Fruit fly (Drosophila melanogaster) whole organism, embryonic: ENCODE data around the gene Prosbeta2R2.

Experiments
- ATbp ChIP-seq: fragments of 200-800 bp; sonication (Bioruptor generic); optimal IDR thresholded peaks from 2 replicates; lab custom pipeline; 2017; ENCODE audit warnings: missing biosample characterization, mild to moderate bottlenecking, missing genetic modification characterization, missing genetic modification reagents
- Bdp1 ChIP-seq: fragments of 200-800 bp; sonication (Bioruptor generic); optimal IDR thresholded peaks from 3 replicates; lab custom pipeline; 2016; ENCODE audit warnings: missing biosample characterization, missing genetic modification characterization
- Blimp-1 ChIP-seq: fragments of 200-800 bp; sonication (Bioruptor generic); optimal IDR thresholded peaks from 3 replicates; lab custom pipeline; 2018; ENCODE audit warnings: missing biosample characterization, missing genetic modification characterization, mild to moderate bottlenecking, moderate library complexity, missing genetic modification reagents
- Bteb2 ChIP-seq: fragments of 200-800 bp; sonication (Bioruptor generic); optimal IDR thresholded peaks from 2 replicates; lab custom pipeline; 2016; ENCODE audit warnings: missing biosample characterization, missing genetic modification characterization
- CG10462 ChIP-seq: fragments of 200-800 bp; sonication (Bioruptor generic); optimal IDR thresholded peaks from 2 replicates; lab custom pipeline; 2016; ENCODE audit warnings: missing biosample characterization, missing genetic modification characterization
- CG13287 ChIP-seq: fragments of 200-800 bp; sonication (Bioruptor generic); IDR thresholded peaks from 2 replicates; pipeline ENCODE4 v1.3.6; 2022; ENCODE audit warnings: missing biosample characterization, missing genetic modification characterization; ENCODE audit not compliant: partially characterized antibody
- CG13296 ChIP-seq: fragments of 200-800 bp; sonication (Bioruptor generic); optimal IDR thresholded peaks from 3 replicates; lab custom pipeline; 2018; ENCODE audit warnings: missing biosample characterization, mild to moderate bottlenecking, missing genetic modification characterization
- CG15073 ChIP-seq: fragments of 200-800 bp; sonication (Bioruptor generic); optimal IDR thresholded peaks from 2 replicates; lab custom pipeline; 2016; ENCODE audit warnings: missing biosample characterization, missing genetic modification characterization
- CG1647 ChIP-seq: fragments of 200-800 bp; sonication (Bioruptor generic); optimal IDR thresholded peaks from 3 replicates; lab custom pipeline; 2016; ENCODE audit warnings: missing biosample characterization, missing genetic modification characterization
- CG1832 ChIP-seq: fragments of 200-800 bp; sonication (Bioruptor generic); optimal IDR thresholded peaks from 2 replicates; lab custom pipeline; 2017; ENCODE audit warnings: missing biosample characterization, mild to moderate bottlenecking, missing genetic modification characterization, inconsistent platforms
- CG31365 ChIP-seq: fragments of 200-800 bp; sonication (Bioruptor generic); optimal IDR thresholded peaks from 2 replicates; lab custom pipeline; 2018; ENCODE audit warnings: missing biosample characterization, mild to moderate bottlenecking, missing genetic modification characterization
- CG31441 ChIP-seq: fragments of 200-800 bp; sonication (Bioruptor generic); IDR thresholded peaks from 2 replicates; pipeline ENCODE4 v1.3.6; 2022; ENCODE audit warnings: missing biosample characterization, missing genetic modification characterization
- CG32767 ChIP-seq: fragments of 200-800 bp; sonication (Bioruptor generic); IDR thresholded peaks from 2 replicates; pipeline ENCODE4 v1.3.6; 2022; ENCODE audit warnings: missing biosample characterization, missing genetic modification characterization
- CG4730 ChIP-seq: fragments of 200-800 bp; sonication (Bioruptor generic); IDR thresholded peaks from 2 replicates; pipeline ENCODE4 v1.3.6; 2022; ENCODE audit warnings: missing biosample characterization, missing genetic modification characterization
- CG5953 ChIP-seq: fragments of 200-800 bp; sonication (Bioruptor generic); IDR thresholded peaks from 2 replicates; pipeline ENCODE4 v1.3.6; 2022; ENCODE audit warnings: missing biosample characterization, missing genetic modification characterization
- CG6272 ChIP-seq: fragments of 200-800 bp; sonication (Bioruptor generic); IDR thresholded peaks from 2 replicates; pipeline ENCODE4 v1.3.6; 2022; ENCODE audit warnings: missing biosample characterization, missing genetic modification characterization
- CG6654 ChIP-seq: fragments of 200-800 bp; sonication (Bioruptor generic); optimal IDR thresholded peaks from 2 replicates; lab custom pipeline; 2017; ENCODE audit warnings: missing biosample characterization, mild to moderate bottlenecking, missing genetic modification characterization
- CG6683 ChIP-seq: fragments of 200-800 bp; sonication (Bioruptor generic); optimal IDR thresholded peaks from 2 replicates; lab custom pipeline; 2017; ENCODE audit warnings: missing biosample characterization, mild to moderate bottlenecking, missing genetic modification characterization, missing genetic modification reagents
- CG6791 ChIP-seq: fragments of 200-800 bp; sonication (Bioruptor generic); IDR thresholded peaks from 3 replicates; pipeline ENCODE4 v1.3.6; 2022; ENCODE audit warnings: missing biosample characterization, missing genetic modification characterization; ENCODE audit not compliant: partially characterized antibody
- Dbx ChIP-seq: fragments of 200-800 bp; sonication (Bioruptor generic); IDR thresholded peaks from 3 replicates; pipeline ENCODE4 v1.3.6; 2022; ENCODE audit warnings: missing biosample characterization, missing genetic modification characterization
- Doc3 ChIP-seq: fragments of 200-800 bp; sonication (Bioruptor generic); IDR thresholded peaks from 3 replicates; pipeline ENCODE4 v1.3.6; 2022; ENCODE audit warnings: missing biosample characterization, missing genetic modification characterization; ENCODE audit not compliant: partially characterized antibody
- Eip74EF ChIP-seq, 2 experiments: fragments of 200-800 bp in 1 of 2; fragments of >200 bp in 1 of 2; sonication (Bioruptor generic) in 1 of 2; optimal IDR thresholded peaks; 2 replicates each; lab custom pipeline; 2017 to 2019; ENCODE audit warnings: missing biosample characterization in 2 of 2, missing genetic modification characterization in 2 of 2, mild to moderate bottlenecking in 1 of 2, moderate library complexity in 1 of 2
- HLH4C ChIP-seq: fragments of 200-800 bp; sonication (Bioruptor generic); IDR thresholded peaks from 3 replicates; pipeline ENCODE4 v1.3.6; 2022; ENCODE audit warnings: missing biosample characterization, missing genetic modification characterization; ENCODE audit not compliant: partially characterized antibody
- Hey ChIP-seq: fragments of 200-800 bp; sonication (Bioruptor generic); optimal IDR thresholded peaks from 3 replicates; lab custom pipeline; 2018; ENCODE audit warnings: missing biosample characterization, mild to moderate bottlenecking, missing genetic modification characterization
- Hmx ChIP-seq: fragments of 200-800 bp; sonication (Bioruptor generic); optimal IDR thresholded peaks from 2 replicates; lab custom pipeline; 2016; ENCODE audit warnings: missing biosample characterization, missing genetic modification characterization
- Hr78 ChIP-seq, 2 experiments: fragments of 200-800 bp in 1 of 2; fragments of >200 bp in 1 of 2; sonication (Bioruptor generic) in 1 of 2; optimal IDR thresholded peaks; 2 replicates each; lab custom pipeline; 2017 to 2019; ENCODE audit warnings: missing biosample characterization in 2 of 2, missing genetic modification characterization in 2 of 2, mild to moderate bottlenecking in 1 of 2, moderate library complexity in 1 of 2
- Hsf ChIP-seq: fragments of 200-800 bp; sonication (Bioruptor generic); optimal IDR thresholded peaks from 3 replicates; lab custom pipeline; 2016; ENCODE audit warnings: missing biosample characterization, missing genetic modification characterization
- Kr ChIP-seq: fragments of 200-800 bp; sonication (Bioruptor generic); optimal IDR thresholded peaks from 2 replicates; lab custom pipeline; 2017; ENCODE audit warnings: missing biosample characterization, mild to moderate bottlenecking, missing genetic modification characterization
- Lhr ChIP-seq: fragments of 200-800 bp; sonication (Bioruptor generic); optimal IDR thresholded peaks from 3 replicates; lab custom pipeline; 2017; ENCODE audit warnings: mild to moderate bottlenecking, missing biosample characterization, missing genetic modification reagents, missing genetic modification characterization
- Sox100B ChIP-seq: fragments of 200-800 bp; sonication (Bioruptor generic); optimal IDR thresholded peaks from 3 replicates; lab custom pipeline; 2018; ENCODE audit warnings: missing biosample characterization, mild to moderate bottlenecking, missing genetic modification characterization
- ara ChIP-seq: fragments of 200-800 bp; sonication (Bioruptor generic); IDR thresholded peaks from 2 replicates; pipeline ENCODE4 v1.3.6; 2022; ENCODE audit warnings: missing biosample characterization, missing genetic modification characterization
- ase ChIP-seq: fragments of 200-800 bp; sonication (Bioruptor generic); IDR thresholded peaks from 3 replicates; pipeline ENCODE4 v1.3.6; 2022; ENCODE audit warnings: missing biosample characterization, missing genetic modification characterization
- az2 ChIP-seq: fragments of 200-800 bp; sonication (Bioruptor generic); optimal IDR thresholded peaks from 3 replicates; lab custom pipeline; 2016; ENCODE audit warnings: missing biosample characterization, missing genetic modification characterization
- cato ChIP-seq: fragments of 200-800 bp; sonication (Bioruptor generic); optimal IDR thresholded peaks from 2 replicates; lab custom pipeline; 2016; ENCODE audit warnings: missing biosample characterization, missing genetic modification characterization, borderline replicate concordance
- disco-r ChIP-seq: fragments of 200-800 bp; sonication (Bioruptor generic); optimal IDR thresholded peaks from 2 replicates; lab custom pipeline; 2016; ENCODE audit warnings: missing biosample characterization, missing genetic modification characterization
- en ChIP-seq: fragments of 200-800 bp; sonication (Bioruptor generic); optimal IDR thresholded peaks from 2 replicates; lab custom pipeline; 2016; ENCODE audit warnings: missing biosample characterization, missing genetic modification characterization
- fd3F ChIP-seq: fragments of 200-800 bp; sonication (Bioruptor generic); optimal IDR thresholded peaks from 2 replicates; lab custom pipeline; 2018; ENCODE audit warnings: missing biosample characterization, mild to moderate bottlenecking, missing genetic modification characterization, moderate library complexity
- gsb ChIP-seq: fragments of 200-800 bp; sonication (Bioruptor generic); IDR thresholded peaks from 2 replicates; pipeline ENCODE4 v1.3.6; 2022; ENCODE audit warnings: missing biosample characterization, missing genetic modification characterization
- gt ChIP-seq: fragments of 200-800 bp; sonication (Bioruptor generic); IDR thresholded peaks from 2 replicates; pipeline ENCODE4 v1.3.6; 2022; ENCODE audit warnings: missing biosample characterization, missing genetic modification characterization
- her ChIP-seq: fragments of 200-800 bp; sonication (Bioruptor generic); optimal IDR thresholded peaks from 2 replicates; lab custom pipeline; 2016; ENCODE audit warnings: missing biosample characterization, missing genetic modification characterization
- ken ChIP-seq: fragments of 200-800 bp; sonication (Bioruptor generic); IDR thresholded peaks from 3 replicates; pipeline ENCODE4 v1.3.6; 2022; ENCODE audit warnings: missing biosample characterization, missing genetic modification characterization
- kni ChIP-seq: fragments of 200-800 bp; sonication (Bioruptor generic); optimal IDR thresholded peaks from 3 replicates; lab custom pipeline; 2017; ENCODE audit warnings: mild to moderate bottlenecking, missing biosample characterization, missing genetic modification reagents, missing genetic modification characterization
- maf-S ChIP-seq: fragments of 200-800 bp; sonication (Bioruptor generic); optimal IDR thresholded peaks from 2 replicates; lab custom pipeline; 2016; ENCODE audit warnings: missing biosample characterization, missing genetic modification characterization
- nau ChIP-seq: fragments of 200-800 bp; sonication (Bioruptor generic); optimal IDR thresholded peaks from 3 replicates; lab custom pipeline; 2017; ENCODE audit warnings: missing biosample characterization, mild to moderate bottlenecking, missing genetic modification characterization, missing genetic modification reagents
- oc ChIP-seq: fragments of 200-800 bp; sonication (Bioruptor generic); optimal IDR thresholded peaks from 2 replicates; lab custom pipeline; 2018; ENCODE audit warnings: missing biosample characterization, mild to moderate bottlenecking, missing genetic modification characterization, moderate library complexity
- pnt ChIP-seq: fragments of 200-800 bp; sonication (Bioruptor generic); optimal IDR thresholded peaks from 3 replicates; lab custom pipeline; 2016; ENCODE audit warnings: missing biosample characterization, missing genetic modification characterization
- repo ChIP-seq: fragments of 200-800 bp; sonication (Bioruptor generic); optimal IDR thresholded peaks from 2 replicates; lab custom pipeline; 2016; ENCODE audit warnings: missing biosample characterization, missing genetic modification characterization
- slbo ChIP-seq: fragments of 200-800 bp; sonication (Bioruptor generic); IDR thresholded peaks from 2 replicates; pipeline ENCODE4 v1.3.6; 2022; ENCODE audit warnings: missing biosample characterization, missing genetic modification characterization
- sqz ChIP-seq: fragments of 200-800 bp; sonication (Bioruptor generic); optimal IDR thresholded peaks from 3 replicates; lab custom pipeline; 2018; ENCODE audit warnings: missing biosample characterization, mild to moderate bottlenecking, missing genetic modification characterization
- unc-4 ChIP-seq: fragments of 200-800 bp; sonication (Bioruptor generic); IDR thresholded peaks from 2 replicates; pipeline ENCODE4 v1.3.6; 2022; ENCODE audit warnings: missing biosample characterization, missing genetic modification characterization; ENCODE audit not compliant: partially characterized antibody

Gene Prosbeta2R2

DNA sequence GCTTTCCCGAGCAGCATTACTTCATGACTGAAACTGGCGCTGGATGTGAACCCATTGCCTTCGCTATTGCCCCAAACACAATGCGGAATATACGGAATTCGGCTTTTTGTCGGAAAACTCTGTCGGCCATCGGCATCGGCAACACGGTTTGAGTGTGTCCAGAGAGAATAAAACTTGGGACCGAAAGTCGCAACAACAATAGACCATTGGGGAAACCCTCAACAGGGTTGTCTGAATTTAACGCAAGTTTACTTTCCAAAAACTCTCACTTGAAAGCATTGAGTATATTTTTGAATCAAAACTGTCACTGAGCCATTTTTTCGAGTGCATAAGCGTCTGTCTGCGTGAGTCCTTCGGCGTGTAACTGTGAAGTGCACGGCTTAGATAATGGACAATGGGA lies 21.0 kb downstream of the Prosbeta2R2 start (continued):
- 0 out of 3 replicates have a peak, but pooled peaks have one; percentile 21 for TF ChIP-seq HLH4C
- no peak for TF ChIP-seq Hmx (GFP tag; lab: Kevin White, UChicago)
- no peak for TF ChIP-seq oc
- TF ChIP-seq ATbp (GFP tag; lab: Kevin White, UChicago): peak; percentile 39
- TF ChIP-seq CG4730 (GFP tag; lab: Robert Waterston, UW): 0 out of 2 replicates have a peak, but pooled peaks have one; percentile 4
- TF ChIP-seq Bdp1 (GFP tag; lab: Kevin White, UChicago): peak; percentile 37
- TF ChIP-seq az2 (GFP tag; lab: Kevin White, UChicago): peak; percentile 10
- TF ChIP-seq Lhr (GFP tag; lab: Kevin White, UChicago): no peak
- TF ChIP-seq sqz: no peak
- no peak for TF ChIP-seq CG1832 (GFP tag; lab: Kevin White, UChicago)
- TF ChIP-seq Eip74EF (GFP tag; optimal IDR thresholded peaks at IDR 0.05; lab: Kevin White, UChicago): no peak
- TF ChIP-seq CG5953: peak; percentile 30; the same call in 1 of the 2 replicates
- TF ChIP-seq Doc3 (GFP tag; lab: Robert Waterston, UW): no peak
- TF ChIP-seq gsb (GFP tag; lab: Robert Waterston, UW): 0 out of 2 replicates have a peak, but pooled peaks have one; percentile 9
- TF ChIP-seq CG32767 (GFP tag; lab: Robert Waterston, UW): no peak
- 0 out of 3 replicates have a peak, but pooled peaks have one; percentile 26 for TF ChIP-seq CG6791 (GFP tag; lab: Robert Waterston, UW)
- TF ChIP-seq pnt (GFP tag; lab: Kevin White, UChicago): peak; percentile 41
- TF ChIP-seq CG31441 (GFP tag; lab: Robert Waterston, UW): 0 out of 2 replicates have a peak, but pooled peaks have one; percentile 30
- TF ChIP-seq kni (GFP tag; lab: Kevin White, UChicago): no peak
- no peak for TF ChIP-seq ken
- TF ChIP-seq CG1647 (GFP tag; lab: Kevin White, UChicago): peak; percentile 34
- peak; percentile 37 for TF ChIP-seq fd3F (GFP tag; lab: Kevin White, UChicago)
- TF ChIP-seq her (GFP tag; lab: Kevin White, UChicago): peak; percentile 67
- no peak for TF ChIP-seq CG6654 (GFP tag; lab: Kevin White, UChicago)
- peak; percentile 18 for TF ChIP-seq Blimp-1
- no peak for TF ChIP-seq maf-S (GFP tag; lab: Kevin White, UChicago)
- TF ChIP-seq Bteb2: no peak
- TF ChIP-seq repo (GFP tag; lab: Kevin White, UChicago): no peak
- peak; percentile 39 for TF ChIP-seq CG31365
- no peak for TF ChIP-seq CG15073 (GFP tag; lab: Kevin White, UChicago)
- no peak for TF ChIP-seq Hr78 (GFP tag; optimal IDR thresholded peaks at IDR 0.05; lab: Kevin White, UChicago)
- peak; percentile 26 for TF ChIP-seq Hey (tag; lab: Kevin White, UChicago)
- TF ChIP-seq Dbx (GFP tag; lab: Robert Waterston, UW): peak; percentile 67; the same call in 2 of the 3 replicates
- TF ChIP-seq Kr (GFP tag; lab: Kevin White, UChicago): no peak
- TF ChIP-seq ara (GFP tag; lab: Robert Waterston, UW): no peak
- no peak; the same call in 1 of the 2 replicates for TF ChIP-seq CG6272 (GFP tag; lab: Robert Waterston, UW)
- TF ChIP-seq CG10462 (GFP tag; lab: Kevin White, UChicago): no peak
- no peak for TF ChIP-seq Sox100B (GFP tag; lab: Kevin White, UChicago)
- no peak; the same call in 1 of the 2 replicates for TF ChIP-seq slbo (GFP tag; lab: Robert Waterston, UW)
- peak; percentile 15 for TF ChIP-seq nau (GFP tag; lab: Kevin White, UChicago)
- TF ChIP-seq Hsf (GFP tag; lab: Kevin White, UChicago): peak; percentile 40
- no peak for TF ChIP-seq CG13287 (GFP tag; lab: Robert Waterston, UW)
- no peak for TF ChIP-seq en (GFP tag; lab: Kevin White, UChicago)
- no peak for TF ChIP-seq gt
- TF ChIP-seq cato (GFP tag; lab: Kevin White, UChicago): no peak
- TF ChIP-seq CG6683 (GFP tag; lab: Kevin White, UChicago): peak; percentile 62
- no peak for TF ChIP-seq disco-r
- no peak for TF ChIP-seq unc-4 (GFP tag; lab: Robert Waterston, UW)
- no peak for TF ChIP-seq ase
- peak; percentile 73 for TF ChIP-seq CG13296
